Worm (Caenorhabditis elegans) whole organism, late embryonic: Measurements from ENCODE around the gene pcyt-1.

Experiments used
- C38D4.7 ChIP-seq: fragments of 200-800 bp; sonication (Bioruptor generic); optimal IDR thresholded peaks from 2 replicates; lab custom pipeline; 2018; ENCODE audit warnings: mild to moderate bottlenecking, missing genetic modification characterization, moderate library complexity, missing compliant biosample characterization
- K02D7.2 ChIP-seq: sonication (generic microtip); optimal IDR thresholded peaks from 2 replicates; lab custom pipeline; 2017; ENCODE audit warnings: mild to moderate bottlenecking, missing genetic modification characterization, missing compliant biosample characterization
- ama-1 ChIP-seq: fragments of 150-350 bp; optimal IDR thresholded peaks from 2 replicates; lab custom pipeline; 2014
- ceh-14 ChIP-seq: sonication (generic microtip); optimal IDR thresholded peaks from 2 replicates; lab custom pipeline; 2016; ENCODE audit warnings: missing genotype, missing genetic modification characterization, missing compliant biosample characterization
- ceh-18 ChIP-seq: sonication (generic microtip); optimal IDR thresholded peaks from 2 replicates; lab custom pipeline; 2016; ENCODE audit warnings: missing genetic modification characterization, missing compliant biosample characterization
- ceh-22 ChIP-seq: sonication (generic microtip); optimal IDR thresholded peaks from 2 replicates; lab custom pipeline; 2017; ENCODE audit warnings: missing biosample characterization, missing genetic modification characterization
- ceh-9 ChIP-seq: sonication (generic microtip); optimal IDR thresholded peaks from 2 replicates; lab custom pipeline; 2016; ENCODE audit warnings: mild to moderate bottlenecking, missing genetic modification characterization, inconsistent platforms, missing compliant biosample characterization
- dmd-4 ChIP-seq: sonication (generic microtip); optimal IDR thresholded peaks from 2 replicates; lab custom pipeline; 2016; ENCODE audit warnings: borderline replicate concordance, missing genetic modification characterization, missing compliant biosample characterization
- nhr-11 ChIP-seq: fragments of 150-350 bp; optimal IDR thresholded peaks from 2 replicates; lab custom pipeline; 2014; ENCODE audit warnings: missing biosample characterization, missing genetic modification characterization
- pag-3 ChIP-seq: sonication (generic microtip); optimal IDR thresholded peaks from 2 replicates; lab custom pipeline; 2016; ENCODE audit warnings: missing compliant biosample characterization, missing genetic modification characterization, borderline replicate concordance
- pha-4 ChIP-seq: fragments of 150-350 bp; optimal IDR thresholded peaks from 2 replicates; lab custom pipeline; 2018; ENCODE audit warnings: missing biosample characterization, missing genetic modification reagents, missing genetic modification characterization
- pqm-1 ChIP-seq: sonication (generic microtip); optimal IDR thresholded peaks from 2 replicates; lab custom pipeline; 2016; ENCODE audit warnings: missing genetic modification characterization, missing compliant biosample characterization

DNA sequence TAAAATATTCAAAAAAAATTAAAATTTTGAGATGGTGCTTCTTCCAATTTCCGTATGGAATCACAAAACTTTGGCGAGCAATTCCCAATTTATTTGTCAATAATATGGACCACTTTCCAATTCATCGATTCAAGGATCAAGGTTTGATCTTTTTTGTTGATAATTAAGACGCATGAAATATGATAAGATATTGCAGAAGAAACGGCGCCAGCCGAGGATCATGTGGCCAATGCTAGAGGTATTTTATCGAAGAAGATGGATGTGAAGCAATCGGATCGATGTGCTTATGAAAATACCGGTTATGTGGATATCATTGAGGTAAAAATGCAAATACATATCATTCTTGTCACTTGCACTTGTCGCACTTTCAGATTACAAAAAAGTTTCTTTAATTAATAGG, 21.7 kb upstream of the pcyt-1 start:
- TF ChIP-seq pha-4 (tag; lab: Kevin White, UChicago) = no peak
- TF ChIP-seq pqm-1 (tag; lab: Kevin White, UChicago) = no peak
- no peak for TF ChIP-seq ceh-18 (tag; lab: Kevin White, UChicago)
- no peak for TF ChIP-seq pag-3 (tag; lab: Kevin White, UChicago)
- no peak for TF ChIP-seq nhr-11
- TF ChIP-seq ceh-22 = no peak
- no peak for TF ChIP-seq ceh-14 (tag; lab: Kevin White, UChicago)
- no peak for TF ChIP-seq K02D7.2 (tag; lab: Kevin White, UChicago)
- TF ChIP-seq dmd-4 (tag; lab: Kevin White, UChicago) = no peak
- TF ChIP-seq C38D4.7 (GFP tag; lab: Kevin White, UChicago) = no peak
- TF ChIP-seq ama-1 (lab: Kevin White, UChicago) = no peak
- TF ChIP-seq ceh-9 (tag; lab: Kevin White, UChicago) = no peak
